Worm (Caenorhabditis elegans): ENCODE measurements around the gene nas-9.

The nas-9 gene

DNA sequence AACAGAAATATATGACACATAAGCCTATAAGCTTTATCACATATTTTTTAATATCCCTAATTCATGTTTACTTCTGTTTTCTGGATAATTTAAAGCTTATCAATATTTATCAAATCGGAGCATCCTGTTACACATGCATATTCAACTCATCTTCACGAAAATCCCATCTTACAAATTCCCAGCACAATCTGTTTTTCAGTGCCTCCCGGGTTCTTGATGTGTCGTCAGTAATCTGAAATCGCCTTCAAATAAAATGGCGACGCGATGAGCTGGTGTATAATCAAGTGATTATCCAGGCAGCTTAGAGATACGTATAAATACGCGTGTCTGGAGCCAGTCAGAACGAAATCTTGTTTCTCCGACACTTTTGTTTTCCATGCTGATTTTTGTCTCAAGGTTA, 10.6 kb upstream of the nas-9 start:
- no peak for TF ChIP-seq unc-62 (GFP tag; optimal IDR thresholded peaks at IDR 0.05)

DNA sequence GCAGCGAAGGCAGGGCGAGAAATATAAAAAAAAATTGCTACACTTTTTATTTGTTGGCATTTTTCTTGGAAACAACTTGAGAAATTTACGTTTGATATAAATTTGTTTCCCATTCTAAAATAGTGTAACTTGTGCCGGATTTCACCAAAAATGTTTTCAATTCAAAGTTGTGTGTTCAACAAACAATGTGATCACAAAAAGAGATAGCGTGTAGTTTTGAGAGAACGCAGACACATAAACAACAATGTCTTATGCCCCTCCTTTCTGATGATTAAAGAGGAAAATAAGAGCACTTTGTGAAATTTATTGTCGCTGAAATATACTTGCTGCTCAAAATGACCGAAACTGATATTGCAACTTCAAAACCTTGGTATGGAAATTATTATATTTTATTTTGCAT, 7.6 kb upstream of the nas-9 start, which contains the start of gene abhd-5.1:
TSS of gene abhd-5.1 (plus strand) at position 230 of the 400 bp plus-strand sequence.
- TF ChIP-seq unc-62 (GFP tag; optimal IDR thresholded peaks at IDR 0.05) = no peak

DNA sequence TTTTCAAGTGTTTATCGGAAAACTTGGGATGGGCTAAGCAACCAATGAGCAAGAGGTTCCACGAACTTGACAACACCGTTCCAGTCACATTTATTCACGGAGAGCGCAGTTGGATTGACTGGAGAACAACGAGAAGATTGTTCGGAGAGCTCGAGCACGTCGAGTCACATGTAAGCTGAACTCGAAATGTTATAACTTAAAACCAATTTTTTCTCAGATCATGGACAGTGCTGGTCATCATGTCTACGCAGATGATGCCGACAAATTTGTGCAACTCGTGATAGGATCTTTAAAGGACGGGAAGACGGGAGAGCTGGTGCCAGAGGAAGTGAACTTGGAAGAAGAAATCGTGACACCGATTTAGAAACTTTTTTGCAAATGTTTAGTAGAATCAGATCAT, 6.7 kb upstream of the nas-9 start:
- no peak for TF ChIP-seq unc-62 (GFP tag; optimal IDR thresholded peaks at IDR 0.05)

DNA sequence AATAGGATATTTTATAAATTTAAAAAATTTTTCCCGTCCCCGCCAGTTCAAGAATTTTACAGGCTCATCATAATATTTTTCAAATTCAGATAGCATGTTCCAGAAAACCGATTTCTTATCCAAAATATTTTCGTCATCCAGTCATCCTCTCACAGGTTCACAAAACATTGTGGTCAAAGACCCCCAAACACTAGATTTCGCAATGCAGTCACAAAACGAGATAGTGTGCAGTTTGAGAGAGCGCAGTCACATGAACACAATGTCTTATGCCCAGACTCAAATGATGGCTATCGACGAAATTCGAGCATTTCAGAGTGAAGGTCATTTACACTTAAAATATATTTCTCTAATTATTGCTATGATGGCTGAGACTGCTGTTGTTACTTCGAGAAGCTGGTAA, 4.8 kb upstream of the nas-9 start, which contains the start of gene abhd-5.2:
TSS of gene abhd-5.2 (plus strand) at position 95 of the 400 bp plus-strand sequence.
- TF ChIP-seq unc-62 (GFP tag; optimal IDR thresholded peaks at IDR 0.05) = no peak

DNA sequence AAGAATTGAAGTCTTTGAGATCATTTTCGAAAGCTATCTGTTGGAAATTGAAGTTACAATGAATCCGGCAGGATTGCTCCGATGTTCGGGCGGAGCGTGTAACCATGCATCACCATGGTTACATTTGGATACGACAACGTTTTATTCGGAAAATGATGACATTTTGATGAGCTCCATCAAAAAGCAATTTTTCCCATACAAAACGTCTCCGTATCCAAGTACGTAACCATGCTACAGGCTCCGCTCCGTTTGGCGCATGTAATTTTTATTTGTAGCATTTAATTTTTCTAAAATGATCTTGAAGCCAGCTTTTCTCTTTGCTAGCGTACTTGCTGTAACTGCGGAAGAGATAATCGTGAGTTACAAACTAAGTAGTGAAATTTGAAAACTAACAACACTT, 2.7 kb upstream of the nas-9 start, which contains the start of the genes cwp-2 and cwp-3:
TSS of gene cwp-2 (minus strand) at position 101 of the 400 bp plus-strand sequence.
TSS of gene cwp-3 (plus strand) at position 293 of the 400 bp plus-strand sequence.
- TF ChIP-seq unc-62 (GFP tag; optimal IDR thresholded peaks at IDR 0.05) = no peak

DNA sequence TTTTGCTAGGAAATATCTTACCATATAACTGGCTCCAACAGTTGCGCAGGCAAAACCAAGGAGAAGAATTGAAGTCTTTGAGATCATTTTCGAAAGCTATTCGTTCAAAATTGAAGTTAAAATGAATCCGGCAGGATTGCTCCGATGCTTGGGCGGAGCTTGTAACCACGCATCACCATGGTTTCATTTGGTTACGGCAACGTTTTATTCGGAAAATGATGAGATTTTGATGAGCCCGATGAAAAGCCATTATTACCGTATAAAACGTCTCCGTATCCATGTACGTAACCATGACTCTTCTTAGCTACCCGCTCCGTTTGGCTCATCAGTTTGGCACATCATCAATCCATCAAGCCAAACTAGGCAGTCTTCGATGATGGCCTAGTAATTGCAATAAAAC, 1.4 kb upstream of the nas-9 start, which contains the start of gene cwp-1:
TSS of gene cwp-1 (minus strand) at position 101 of the 400 bp plus-strand sequence.
- TF ChIP-seq unc-62 (GFP tag; optimal IDR thresholded peaks at IDR 0.05) = no peak

DNA sequence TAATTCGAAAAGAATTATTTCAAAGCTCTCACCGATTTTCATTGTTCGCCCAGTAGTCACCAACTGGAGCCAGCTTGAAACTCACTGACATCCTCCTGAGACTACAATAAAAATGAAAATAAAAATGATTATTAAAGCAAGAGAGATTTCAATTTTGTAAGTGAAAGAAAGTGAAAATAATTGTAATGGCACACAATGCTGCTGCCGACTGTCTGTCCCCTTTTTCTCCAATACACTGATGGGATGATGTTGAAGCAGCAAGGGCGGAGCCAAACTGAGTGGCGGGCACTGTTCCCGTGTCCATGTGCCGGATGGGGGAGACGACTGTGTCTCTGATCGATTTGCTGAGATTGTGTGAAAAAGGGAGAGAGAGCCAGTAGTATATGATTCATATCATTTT, 5.5 kb downstream of the nas-9 start, which contains the start of gene C37H5.14:
TSS of gene C37H5.14 (minus strand) at position 101 of the 400 bp plus-strand sequence.
- no peak for TF ChIP-seq unc-62 (GFP tag; optimal IDR thresholded peaks at IDR 0.05)

DNA sequence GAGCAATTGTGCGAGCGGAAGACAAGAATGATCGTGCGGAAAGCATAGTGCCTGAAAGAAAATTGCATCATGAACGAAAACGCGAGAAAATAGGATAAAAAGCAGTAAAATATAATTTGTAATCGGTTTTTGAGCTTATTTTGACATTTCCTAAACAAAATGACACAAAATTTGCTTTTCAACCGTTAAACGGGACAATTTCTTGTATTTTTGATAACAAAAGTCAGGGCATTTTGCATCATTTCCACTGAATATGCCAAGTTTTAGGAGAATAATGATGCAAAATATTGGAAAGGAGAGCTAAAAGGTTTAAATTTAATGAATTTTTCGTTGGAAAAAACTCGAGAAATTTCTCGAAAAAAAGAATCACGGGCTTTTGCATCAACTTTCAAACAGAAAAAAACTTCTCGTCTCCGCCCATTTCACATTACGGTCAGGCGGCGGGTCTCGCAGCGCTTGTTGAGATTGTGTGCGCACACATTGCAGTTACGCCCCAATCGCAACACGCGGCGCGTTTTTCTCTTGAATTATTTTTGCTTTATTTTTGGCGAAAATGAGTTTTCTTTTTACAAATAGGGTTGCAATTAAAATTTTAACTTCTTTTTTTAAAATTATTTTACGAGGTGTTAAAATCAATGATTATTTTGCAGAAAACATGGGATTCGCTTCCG, 13.0 kb downstream of the nas-9 start, which contains the start of the genes hsp-6 and C37H5.5:
TSS of gene hsp-6 (minus strand) at position 51 of the 671 bp plus-strand sequence.
TSS of gene C37H5.5 (plus strand) at position 651 of the 671 bp plus-strand sequence.
- TF ChIP-seq unc-62 (GFP tag; optimal IDR thresholded peaks at IDR 0.05) = no peak

DNA sequence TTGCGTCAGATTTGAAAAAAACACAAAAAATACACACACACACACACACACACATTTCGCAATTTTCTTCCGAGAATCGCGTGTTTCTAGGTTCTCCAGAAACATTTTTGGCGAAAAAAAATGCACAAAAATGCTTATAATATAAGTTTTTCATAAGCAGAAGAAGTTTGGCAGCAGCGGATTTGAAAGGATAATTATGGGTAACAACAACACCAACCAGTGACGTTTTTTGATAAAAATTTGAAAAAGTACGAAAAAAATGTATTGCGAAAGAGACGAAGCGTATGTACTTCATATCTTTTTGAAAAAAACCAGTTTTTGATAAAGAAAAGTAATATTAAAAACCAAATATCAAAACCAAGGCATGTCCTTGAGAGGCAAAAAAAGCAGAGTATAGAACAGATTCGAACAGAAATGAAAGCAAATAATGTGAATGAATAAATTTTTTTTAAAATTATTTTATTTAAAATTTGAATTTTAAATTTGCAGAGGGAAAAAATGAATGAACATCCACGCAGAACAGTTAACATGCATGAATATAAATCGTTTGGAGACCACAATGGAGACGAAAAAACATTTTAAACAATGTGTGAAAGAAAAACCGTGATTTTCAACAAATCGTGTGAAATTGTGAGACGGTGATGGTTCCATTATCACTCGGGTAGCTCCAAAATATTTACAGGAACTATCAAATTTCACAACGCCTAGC, 16.0 kb downstream of the nas-9 start:
- no peak for TF ChIP-seq unc-62 (GFP tag; optimal IDR thresholded peaks at IDR 0.05)

DNA sequence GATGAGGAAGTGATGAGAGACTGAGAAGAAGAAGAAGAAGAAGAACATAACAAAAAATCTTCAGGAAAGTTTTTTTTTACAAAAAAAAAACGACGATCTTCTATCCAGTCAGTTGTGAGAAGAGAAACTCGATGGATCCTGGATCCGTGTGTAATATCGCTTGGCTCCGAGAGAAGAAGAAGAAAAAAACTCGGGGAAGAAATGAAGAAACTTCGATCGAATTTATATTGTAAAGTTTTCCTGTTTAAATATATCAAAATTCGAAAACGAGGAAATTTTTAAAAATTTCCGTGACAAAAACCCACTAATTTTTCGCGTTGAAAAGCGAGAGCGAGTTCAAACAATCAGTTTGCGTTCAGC, 16.5 kb downstream of the nas-9 start, which contains the start of gene adss-1:
TSS of gene adss-1 (minus strand) at position 101 of the 360 bp plus-strand sequence.
- TF ChIP-seq unc-62 (GFP tag; optimal IDR thresholded peaks at IDR 0.05) = no peak

DNA sequence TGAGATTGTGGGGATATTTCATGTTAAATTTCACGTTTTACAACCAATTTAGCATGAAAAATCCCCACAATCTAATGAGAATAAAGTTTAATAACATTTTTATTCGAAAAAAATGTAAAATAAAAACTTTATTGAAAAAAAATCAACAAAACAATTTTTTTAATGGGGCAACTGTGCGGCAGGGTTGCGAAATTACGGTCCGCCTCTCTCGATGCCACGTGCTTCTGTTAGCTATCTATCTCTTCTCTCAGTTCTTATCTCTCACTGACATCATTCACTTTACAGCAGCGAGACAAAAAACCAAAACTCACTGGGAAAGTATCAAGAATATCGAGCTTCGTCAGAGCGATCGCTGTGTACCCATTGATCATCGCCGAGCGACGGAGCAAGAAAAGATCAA, 19.2 kb downstream of the nas-9 start:
- TF ChIP-seq unc-62 (GFP tag; optimal IDR thresholded peaks at IDR 0.05) = no peak

DNA sequence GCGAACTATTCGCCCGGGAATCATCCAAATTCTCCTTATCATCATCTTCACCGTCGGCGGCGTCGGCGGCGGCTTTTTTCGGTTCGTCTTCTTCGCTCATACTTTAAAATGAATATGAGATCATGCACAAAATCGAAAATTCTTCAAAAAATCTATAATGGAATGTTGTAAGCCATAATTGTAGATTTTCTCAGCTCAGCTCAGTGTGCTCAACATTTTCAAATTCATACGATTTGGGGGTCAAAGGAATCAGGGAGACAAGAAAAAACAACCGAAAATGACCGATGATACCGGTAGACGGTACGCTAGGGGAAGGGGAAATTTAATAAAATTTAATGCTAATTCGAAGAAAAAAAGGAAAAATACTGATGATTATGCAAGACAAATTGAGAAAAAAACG, 21.2 kb downstream of the nas-9 start, which contains the start of gene ccep-97:
TSS of gene ccep-97 (minus strand) at position 101 of the 400 bp plus-strand sequence.
- TF ChIP-seq unc-62 (GFP tag; optimal IDR thresholded peaks at IDR 0.05) = no peak

DNA sequence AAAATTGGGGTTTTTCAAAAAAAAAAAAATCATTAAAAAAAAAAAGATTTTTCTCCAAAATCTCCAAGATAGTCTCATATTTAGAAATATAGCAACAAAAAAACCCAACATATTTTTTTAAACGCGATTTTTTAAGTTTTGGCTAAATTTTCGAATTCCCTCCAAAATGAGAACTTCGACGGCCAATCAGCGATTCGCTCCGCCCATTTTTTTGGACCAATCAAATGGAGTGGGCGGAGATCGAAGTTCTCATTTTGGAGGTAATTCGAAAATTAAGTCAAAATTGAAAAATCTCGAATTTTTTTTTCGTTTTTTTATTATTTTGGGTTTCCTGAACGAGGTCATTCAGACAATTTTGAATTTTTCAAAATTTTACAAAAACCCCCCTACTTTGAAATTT, 26.0 kb downstream of the nas-9 start:
- TF ChIP-seq unc-62 (GFP tag; optimal IDR thresholded peaks at IDR 0.05) = no peak

DNA sequence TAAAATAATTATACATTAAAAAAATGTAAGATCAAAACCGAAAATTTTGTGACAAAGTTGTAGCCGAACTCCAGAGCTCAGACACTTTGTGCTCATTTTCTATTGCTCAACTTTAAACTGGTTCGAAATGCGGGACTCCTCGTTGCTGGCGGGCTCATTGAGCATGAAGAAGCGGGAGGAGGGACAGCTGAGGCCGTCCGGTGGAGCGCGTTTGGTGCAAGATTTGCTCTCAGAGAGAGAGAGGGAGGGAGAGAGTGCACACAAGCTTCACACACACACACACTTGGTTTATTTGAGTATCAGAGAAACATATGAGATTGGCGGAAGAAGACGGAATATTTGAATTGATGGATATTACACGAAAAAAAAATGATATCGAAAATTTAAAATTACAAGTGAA, 29.2 kb downstream of the nas-9 start:
- no peak for TF ChIP-seq unc-62 (GFP tag; optimal IDR thresholded peaks at IDR 0.05)

DNA sequence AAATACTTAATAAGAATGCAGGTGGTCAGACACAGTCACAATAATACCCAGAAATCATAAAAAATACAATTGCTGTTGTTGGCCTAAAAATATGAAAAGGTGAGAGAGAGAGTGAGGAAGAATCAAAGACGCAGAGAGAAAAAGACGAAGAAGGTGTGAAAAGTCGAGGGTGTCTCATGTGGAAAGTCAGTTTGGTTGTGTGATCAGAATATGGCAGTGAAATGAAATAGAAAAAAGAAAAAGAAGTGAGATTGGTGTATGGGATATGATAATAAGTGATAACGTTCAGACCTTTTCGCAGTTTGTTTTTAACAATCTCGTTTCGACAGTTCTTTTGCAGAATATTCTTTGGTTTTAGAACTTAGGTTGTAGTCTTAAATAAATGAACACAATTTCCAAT, 33.0 kb downstream of the nas-9 start:
- no peak for TF ChIP-seq unc-62 (GFP tag; optimal IDR thresholded peaks at IDR 0.05)

DNA sequence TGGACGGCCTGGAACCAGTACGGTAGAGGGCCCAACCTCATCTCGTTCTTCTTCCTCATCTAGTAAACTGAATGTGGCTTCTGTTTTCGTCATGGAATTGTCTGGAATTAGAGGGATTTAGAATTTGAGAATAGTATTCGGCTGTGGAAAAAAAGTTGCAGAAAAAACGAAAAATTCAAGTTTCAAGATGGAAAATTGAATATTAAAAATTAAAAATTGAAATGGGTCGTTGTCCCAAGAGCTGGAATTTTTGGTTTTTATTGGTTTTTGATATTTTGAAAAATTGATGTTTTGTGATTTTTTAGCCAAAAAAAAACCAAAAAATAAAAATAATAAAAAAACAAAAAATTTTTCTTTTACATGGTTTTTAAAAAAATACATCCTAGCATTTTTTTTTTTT, 34.0 kb downstream of the nas-9 start, which contains the start of gene R02F11.3:
TSS of gene R02F11.3 (minus strand) at position 101 of the 400 bp plus-strand sequence.
- no peak for TF ChIP-seq unc-62 (GFP tag; optimal IDR thresholded peaks at IDR 0.05)
